Fruit fly (Drosophila melanogaster): ENCODE data around the gene CG42240.

- TF ChIP-seq fd96Ca (GFP tag; IDR thresholded peaks at IDR 0.05) (no peak; the same call in 2 of the 3 replicates), CG15710 (tag; optimal IDR thresholded peaks at IDR 0.05) (no peak), Snoo (tag; optimal IDR thresholded peaks at IDR 0.05) (no peak)
Measured at dm6 chrX:6357456-6358007, 26.9 kb downstream of the CG42240 start.

Measured in whole organism, pupa.